Worm (Caenorhabditis elegans) whole organism, midembryonic: ENCODE results near the gene T22B2.3.

Source experiments
- flt-1 ChIP-seq: fragments of 200-800 bp; sonication (Bioruptor generic); IDR thresholded peaks from 2 replicates; pipeline ENCODE4 v1.3.6; 2022; ENCODE audit warnings: missing genetic modification characterization, missing compliant biosample characterization
- ref-1 ChIP-seq: fragments of 200-800 bp; sonication (Bioruptor generic); conservative IDR thresholded peaks from 2 replicates; pipeline ENCODE4 v1.3.6; 2022; ENCODE audit warnings: missing genetic modification reagents, missing genetic modification characterization, missing compliant biosample characterization
- tab-1 ChIP-seq: fragments of 200-800 bp; sonication (Bioruptor generic); IDR thresholded peaks from 2 replicates; pipeline ENCODE4 v1.3.6; 2022; ENCODE audit warnings: missing genetic modification characterization, missing compliant biosample characterization
- ztf-29 ChIP-seq: fragments of 200-800 bp; sonication (Bioruptor generic); IDR thresholded peaks from 2 replicates; pipeline ENCODE4 v1.3.6; 2022; ENCODE audit warnings: missing genetic modification reagents, missing genetic modification characterization, missing compliant biosample characterization

ce11 chrX:3938950-3939349, 21.8 kb downstream of the T22B2.3 start, which contains the start of gene T19D2.3:
- TF ChIP-seq ref-1 (GFP tag; lab: Robert Waterston, UW), result no peak
- no peak for TF ChIP-seq tab-1 (GFP tag; lab: Robert Waterston, UW)
- no peak for TF ChIP-seq flt-1 (GFP tag; lab: Robert Waterston, UW)
- no peak for TF ChIP-seq ztf-29
